Worm (Caenorhabditis elegans) whole organism, L3 larva: ENCODE measurements around the gene lgc-11.

ENCODE experiments used
- ZK546.5 ChIP-seq: sonication (generic microtip); optimal IDR thresholded peaks from 2 replicates; lab custom pipeline; 2017; ENCODE audit warnings: missing biosample characterization, missing genetic modification characterization
- ama-1 ChIP-seq: fragments of 150-350 bp; optimal IDR thresholded peaks from 2 replicates; lab custom pipeline; 2018
- ceh-9 ChIP-seq: sonication (generic microtip); optimal IDR thresholded peaks from 2 replicates; lab custom pipeline; 2018; ENCODE audit warnings: missing biosample characterization, missing genetic modification characterization
- egl-27 ChIP-seq: sonication (generic microtip); optimal IDR thresholded peaks from 4 replicates; lab custom pipeline; 2017; ENCODE audit warnings: missing biosample characterization, missing genetic modification reagents, missing genetic modification characterization
- elt-2 ChIP-seq: sonication (generic microtip); optimal IDR thresholded peaks from 2 replicates; lab custom pipeline; 2016; ENCODE audit warnings: missing genetic modification reagents, mild to moderate bottlenecking, missing genetic modification characterization, missing compliant biosample characterization
- elt-3 ChIP-seq, 3 experiments: fragments of 150-350 bp in 1 of 3; sonication (generic microtip) in 2 of 3; optimal IDR thresholded peaks; 2 replicates in 2 of 3; 4 replicates in 1 of 3; lab custom pipeline; 2014 to 2017; ENCODE audit warnings: missing biosample characterization in 3 of 3, missing genetic modification characterization in 3 of 3
- fkh-10 ChIP-seq: sonication (generic microtip); optimal IDR thresholded peaks from 2 replicates; lab custom pipeline; 2017; ENCODE audit warnings: missing biosample characterization, missing genetic modification reagents, missing genetic modification characterization
- jun-1 ChIP-seq: fragments of 150-350 bp; optimal IDR thresholded peaks from 2 replicates; lab custom pipeline; 2014; ENCODE audit warnings: missing biosample characterization, missing genetic modification reagents, missing genetic modification characterization
- mdl-1 ChIP-seq: fragments of 150-350 bp; optimal IDR thresholded peaks from 2 replicates; lab custom pipeline; 2014; ENCODE audit warnings: missing biosample characterization, missing genetic modification characterization
- nhr-12 ChIP-seq: fragments of 150-350 bp; optimal IDR thresholded peaks from 2 replicates; lab custom pipeline; 2014; ENCODE audit warnings: missing biosample characterization, missing genetic modification characterization
- pqm-1 ChIP-seq: fragments of 150-350 bp; optimal IDR thresholded peaks from 2 replicates; lab custom pipeline; 2017; ENCODE audit warnings: missing biosample characterization, missing genetic modification characterization, inconsistent platforms
- skn-1 ChIP-seq: fragments of 150-350 bp; optimal IDR thresholded peaks from 2 replicates; lab custom pipeline; 2014; ENCODE audit warnings: missing biosample characterization, missing genetic modification characterization
- unc-62 ChIP-seq: fragments of 150-350 bp; sonication (generic microtip); optimal IDR thresholded peaks from 4 replicates; lab custom pipeline; 2014; ENCODE audit warnings: missing biosample characterization, missing genetic modification reagents, missing genetic modification characterization

ce11 chrX:7455960-7456359 is 50.5 kb downstream of the lgc-11 start:
- TF ChIP-seq mdl-1 (tag; lab: Kevin White, UChicago) (no peak), elt-3 (tag; optimal IDR thresholded peaks at IDR 0.05; lab: Kevin White, UChicago) (no peak), elt-2 (tag; lab: Kevin White, UChicago) (no peak), ZK546.5 (tag; lab: Kevin White, UChicago) (no peak), nhr-12 (no peak), pqm-1 (no peak), ama-1 (no peak), jun-1 (tag; lab: Kevin White, UChicago) (no peak), unc-62 (no peak), ceh-9 (no peak), egl-27 (tag; lab: Kevin White, UChicago) (no peak), skn-1 (no peak), fkh-10 (GFP tag; lab: Kevin White, UChicago) (no peak)
